Worm (Caenorhabditis elegans): Measurements from ENCODE around the gene str-208.

ce11 chrV:4964671-4965420 lies 8.2 kb downstream of the str-208 start:
- TF ChIP-seq elt-3 (tag; optimal IDR thresholded peaks at IDR 0.05), result no peak
- TF ChIP-seq ztf-11 (tag; optimal IDR thresholded peaks at IDR 0.05), result no peak
- TF ChIP-seq nhr-28 (tag; optimal IDR thresholded peaks at IDR 0.05), result no peak
- TF ChIP-seq M03D4.4 (tag; optimal IDR thresholded peaks at IDR 0.05), result no peak
- TF ChIP-seq mep-1 (tag; optimal IDR thresholded peaks at IDR 0.05), result no peak
- TF ChIP-seq ces-1 (GFP tag; optimal IDR thresholded peaks at IDR 0.05), result no peak
